Worm (Caenorhabditis elegans) whole organism, midembryonic: ENCODE measurements around the gene T13C2.2.

Experiments
- klf-2 ChIP-seq: fragments of 200-800 bp; sonication (Bioruptor generic); conservative IDR thresholded peaks from 2 replicates; pipeline ENCODE4 v1.3.6; 2022; ENCODE audit warnings: missing genetic modification reagents, missing genetic modification characterization, missing compliant biosample characterization
- tab-1 ChIP-seq: fragments of 200-800 bp; sonication (Bioruptor generic); IDR thresholded peaks from 2 replicates; pipeline ENCODE4 v1.3.6; 2022; ENCODE audit warnings: missing genetic modification characterization, missing compliant biosample characterization

DNA sequence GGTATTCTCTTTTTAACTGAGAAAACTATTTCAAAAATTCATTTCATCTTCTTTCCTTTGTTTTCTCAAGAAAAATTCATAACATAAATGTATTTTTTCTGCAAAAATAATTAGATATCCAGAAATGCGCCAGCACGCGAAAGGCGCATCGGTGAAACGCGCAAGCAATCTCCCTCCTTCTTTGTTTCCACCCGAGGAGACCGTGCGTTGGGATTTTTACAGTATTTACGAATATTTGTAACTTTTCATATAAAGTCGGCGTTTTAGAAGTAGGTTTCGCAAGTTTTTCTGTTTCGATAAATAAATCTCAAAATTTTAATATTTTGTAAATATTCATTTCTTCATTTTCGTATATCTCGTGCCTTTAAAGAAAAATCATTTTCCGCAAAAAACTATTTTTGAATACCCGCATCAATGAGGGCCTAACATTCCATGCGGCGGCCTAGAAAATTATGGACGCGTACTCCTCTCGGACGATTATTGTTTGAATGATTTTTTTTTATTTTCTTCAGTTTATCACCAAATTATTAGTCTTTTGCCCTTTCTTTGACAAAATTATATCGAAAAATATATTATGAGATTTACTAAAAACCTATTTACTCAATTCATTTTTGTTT lies 15.5 kb upstream of the T13C2.2 start, which contains the start of gene ssup-72:
- no peak for TF ChIP-seq klf-2 (GFP tag; lab: Robert Waterston, UW)
- TF ChIP-seq tab-1, result no peak
